Worm (Caenorhabditis elegans) whole organism, L1 larva: ENCODE results near the gene zipt-17.
A peak's percentile ranks its signal among the peaks of the same experiment; 100 is the strongest.

Source experiments
- Y116A8C.19 ChIP-seq: sonication (generic microtip); optimal IDR thresholded peaks from 2 replicates; lab custom pipeline; 2016; ENCODE audit warnings: missing compliant biosample characterization, missing genetic modification characterization, borderline replicate concordance
- alr-1 ChIP-seq: fragments of 200-800 bp; sonication (Bioruptor generic); optimal IDR thresholded peaks from 2 replicates; lab custom pipeline; 2018; ENCODE audit warnings: borderline replicate concordance, mild to moderate bottlenecking, missing genetic modification characterization, missing compliant biosample characterization
- blmp-1 ChIP-seq: fragments of 150-350 bp; optimal IDR thresholded peaks from 2 replicates; lab custom pipeline; 2014; ENCODE audit warnings: missing biosample characterization, missing genetic modification characterization
- ceh-8 ChIP-seq: fragments of 200-800 bp; sonication (Bioruptor generic); optimal IDR thresholded peaks from 2 replicates; lab custom pipeline; 2018; ENCODE audit warnings: mild to moderate bottlenecking, missing genetic modification characterization, moderate library complexity, missing compliant biosample characterization
- dpl-1 ChIP-seq, 3 experiments: fragments of 150-350 bp in 2 of 3; sonication (generic microtip) in 1 of 3; optimal IDR thresholded peaks; 2 replicates each; lab custom pipeline; 2014 to 2017; ENCODE audit warnings: missing biosample characterization in 3 of 3, missing genetic modification characterization in 3 of 3, missing genetic modification reagents in 3 of 3
- dsc-1 ChIP-seq: sonication (generic microtip); optimal IDR thresholded peaks from 2 replicates; lab custom pipeline; 2016; ENCODE audit warnings: mild to moderate bottlenecking, missing genetic modification characterization, missing compliant biosample characterization
- efl-1 ChIP-seq, 4 experiments: fragments of 150-350 bp; optimal IDR thresholded peaks in 3 of 4; peaks in 1 of 4; 1 replicate in 1 of 4; 2 replicates in 3 of 4; lab custom pipeline; 2014; ENCODE audit warnings: missing biosample characterization in 2 of 4, missing genetic modification characterization in 2 of 4, missing genetic modification reagents in 2 of 4
- egl-27 ChIP-seq, 2 experiments: fragments of 150-350 bp in 1 of 2; sonication (generic microtip); optimal IDR thresholded peaks; 3 replicates each; lab custom pipeline; 2017 to 2018; ENCODE audit warnings: missing biosample characterization in 2 of 2, missing genetic modification characterization in 2 of 2, missing genetic modification reagents in 2 of 2
- elt-2 ChIP-seq: sonication (generic microtip); optimal IDR thresholded peaks from 2 replicates; lab custom pipeline; 2016; ENCODE audit warnings: missing genetic modification characterization, mild to moderate bottlenecking, inconsistent platforms, missing compliant biosample characterization, missing genetic modification reagents
- elt-3 ChIP-seq, 6 experiments: fragments of 150-350 bp in 1 of 6; sonication (generic microtip); optimal IDR thresholded peaks; 2 replicates each; lab custom pipeline; 2017 to 2018; ENCODE audit warnings: missing biosample characterization in 6 of 6, missing genetic modification characterization in 6 of 6, inconsistent platforms in 1 of 6
- fkh-8 ChIP-seq: sonication (generic microtip); optimal IDR thresholded peaks from 2 replicates; lab custom pipeline; 2016; ENCODE audit warnings: mild to moderate bottlenecking, missing genetic modification characterization, missing compliant biosample characterization
- lin-15B ChIP-seq: fragments of 150-350 bp; sonication (generic microtip); optimal IDR thresholded peaks from 3 replicates; lab custom pipeline; 2014; ENCODE audit warnings: missing biosample characterization, missing genetic modification characterization
- lin-39 ChIP-seq: fragments of 150-350 bp; optimal IDR thresholded peaks from 2 replicates; lab custom pipeline; 2014; ENCODE audit warnings: missing biosample characterization, missing genetic modification reagents, missing genetic modification characterization
- lir-3 ChIP-seq: sonication (generic microtip); optimal IDR thresholded peaks from 2 replicates; lab custom pipeline; 2016; ENCODE audit warnings: mild to moderate bottlenecking, missing genetic modification characterization, moderate library complexity, missing compliant biosample characterization; ENCODE audit not compliant: poor library complexity
- nhr-12 ChIP-seq: sonication (generic microtip); optimal IDR thresholded peaks from 2 replicates; lab custom pipeline; 2017; ENCODE audit warnings: missing biosample characterization, missing genetic modification characterization
- nhr-20 ChIP-seq: sonication (generic microtip); optimal IDR thresholded peaks from 2 replicates; lab custom pipeline; 2016; ENCODE audit warnings: mild to moderate bottlenecking, missing genetic modification characterization, missing compliant biosample characterization
- nhr-71 ChIP-seq: sonication (generic microtip); optimal IDR thresholded peaks from 2 replicates; lab custom pipeline; 2016; ENCODE audit warnings: mild to moderate bottlenecking, missing genetic modification characterization, moderate library complexity, missing compliant biosample characterization
- nhr-76 ChIP-seq: sonication (generic microtip); optimal IDR thresholded peaks from 2 replicates; lab custom pipeline; 2017; ENCODE audit warnings: missing biosample characterization, missing genetic modification characterization
- nhr-85 ChIP-seq: sonication (generic microtip); peaks from one replicate; lab custom pipeline; 2016; ENCODE audit warnings: missing genetic modification characterization, inconsistent platforms, missing compliant biosample characterization
- pag-3 ChIP-seq: sonication (generic microtip); optimal IDR thresholded peaks from 2 replicates; lab custom pipeline; 2017; ENCODE audit warnings: missing genetic modification characterization, mild to moderate bottlenecking, missing compliant biosample characterization, antibody characterized with exemption, borderline replicate concordance; ENCODE audit not compliant: insufficient read depth
- pax-3 ChIP-seq: fragments of 200-800 bp; sonication (Bioruptor generic); optimal IDR thresholded peaks from 2 replicates; lab custom pipeline; 2018; ENCODE audit warnings: mild to moderate bottlenecking, missing genetic modification characterization, moderate library complexity, missing compliant biosample characterization
- pqm-1 ChIP-seq: sonication (generic microtip); optimal IDR thresholded peaks from 3 replicates; lab custom pipeline; 2017; ENCODE audit warnings: missing biosample characterization, missing genetic modification characterization
- sptf-1 ChIP-seq: fragments of 150-350 bp; optimal IDR thresholded peaks from 2 replicates; lab custom pipeline; 2014; ENCODE audit warnings: missing biosample characterization, missing genetic modification characterization
- tbx-2 ChIP-seq: sonication (generic microtip); optimal IDR thresholded peaks from 2 replicates; lab custom pipeline; 2016; ENCODE audit warnings: missing genetic modification characterization, missing compliant biosample characterization
- unc-30 ChIP-seq: sonication (generic microtip); optimal IDR thresholded peaks from 2 replicates; lab custom pipeline; 2017; ENCODE audit warnings: missing biosample characterization, missing genetic modification characterization
- unc-62 ChIP-seq: fragments of 150-350 bp; optimal IDR thresholded peaks from 2 replicates; lab custom pipeline; 2014; ENCODE audit warnings: missing biosample characterization, missing genetic modification reagents, missing genetic modification characterization
- vab-15 ChIP-seq: sonication (generic microtip); optimal IDR thresholded peaks from 2 replicates; lab custom pipeline; 2017; ENCODE audit warnings: missing genotype, mild to moderate bottlenecking, missing genetic modification characterization, missing compliant biosample characterization
- xbp-1 ChIP-seq: sonication (generic microtip); optimal IDR thresholded peaks from 2 replicates; lab custom pipeline; 2016; ENCODE audit warnings: missing genetic modification characterization, missing compliant biosample characterization
- zag-1 ChIP-seq: fragments of 150-350 bp; optimal IDR thresholded peaks from 2 replicates; lab custom pipeline; 2014; ENCODE audit warnings: missing biosample characterization, missing genetic modification characterization
- zip-4 ChIP-seq: fragments of 200-800 bp; sonication (Bioruptor generic); optimal IDR thresholded peaks from 2 replicates; lab custom pipeline; 2018; ENCODE audit warnings: mild to moderate bottlenecking, missing genetic modification characterization, moderate library complexity, missing compliant biosample characterization
- ztf-11 ChIP-seq, 2 experiments: sonication (generic microtip); optimal IDR thresholded peaks; 2 replicates each; lab custom pipeline; 2016 to 2017; ENCODE audit warnings: missing genetic modification characterization in 2 of 2, missing biosample characterization in 1 of 2, missing compliant biosample characterization in 1 of 2

zipt-17 gene

ce11 chrIV:17407025-17407424, 39.8 kb upstream of the zipt-17 start, which contains the start of gene T02D1.7:
Gene T02D1.7, minus strand, starts transcription at chrIV:17407125.
- TF ChIP-seq dsc-1 (tag; lab: Kevin White, UChicago) (no peak), pqm-1 (tag; lab: Kevin White, UChicago) (no peak), pax-3 (no peak)
- TF ChIP-seq, all 84 proteins: peak for 0

- TF ChIP-seq unc-62 (GFP tag; lab: Kevin White, UChicago) (no peak), dpl-1 (GFP tag; optimal IDR thresholded peaks at IDR 0.05; lab: Kevin White, UChicago) (no peak), nhr-71 (tag; lab: Kevin White, UChicago) (no peak), sptf-1 (tag; lab: Kevin White, UChicago) (no peak), tbx-2 (tag; lab: Kevin White, UChicago) (no peak), alr-1 (no peak), nhr-20 (peak; percentile 25), elt-2 (tag; lab: Kevin White, UChicago) (peak; percentile 64), blmp-1 (tag; lab: Kevin White, UChicago) (peak; percentile 11), pag-3 (tag; lab: Kevin White, UChicago) (no peak)
These were observed 38.9 kb upstream of the zipt-17 start for ce11 chrIV:17406119-17406518.

- TF ChIP-seq elt-2 (tag; lab: Kevin White, UChicago) (no peak), unc-30 (no peak), lin-15B (tag; lab: Kevin White, UChicago) (no peak), nhr-12 (no peak), egl-27 (tag; optimal IDR thresholded peaks at IDR 0.05; lab: Kevin White, UChicago) (no peak), nhr-71 (tag; lab: Kevin White, UChicago) (no peak), efl-1 (optimal IDR thresholded peaks at IDR 0.05; lab: Kevin White, UChicago) (no peak), efl-1 (GFP tag; optimal IDR thresholded peaks at IDR 0.05 in 1 of 2; lab: Kevin White, UChicago) (peak in 1 of 2 experiments; percentile 7)
These were observed 38.3 kb upstream of the zipt-17 start, which contains the start of gene pmp-4 for ce11 chrIV:17405530-17405929. Gene pmp-4, minus strand, starts transcription at chrIV:17405630.

ce11 chrIV:17399455-17399854, 32.3 kb upstream of the zipt-17 start, which contains the start of gene T02D1.4:
Gene T02D1.4, plus strand, starts transcription at chrIV:17399755.
- TF ChIP-seq pax-3 (peak; percentile 23), fkh-8 (tag; lab: Kevin White, UChicago) (peak; percentile 0), Y116A8C.19 (no peak)

ce11 chrIV:17395910-17396309, 28.7 kb upstream of the zipt-17 start, which contains the start of gene sru-15:
Gene sru-15, plus strand, starts transcription at chrIV:17396210.
- no peak for TF ChIP-seq lin-39
- no peak for TF ChIP-seq pax-3
- no peak for TF ChIP-seq nhr-20
- no peak for TF ChIP-seq nhr-76 (tag; lab: Kevin White, UChicago)
- TF ChIP-seq zag-1 (tag; lab: Kevin White, UChicago) = no peak
- TF ChIP-seq lir-3 (tag; lab: Kevin White, UChicago) = no peak
- TF ChIP-seq Y116A8C.19 = no peak
- TF ChIP-seq sptf-1 (tag; lab: Kevin White, UChicago) = no peak
- no peak for TF ChIP-seq vab-15 (tag; lab: Kevin White, UChicago)
- no peak for TF ChIP-seq nhr-85 (tag; lab: Kevin White, UChicago)
- TF ChIP-seq elt-3 (tag; optimal IDR thresholded peaks at IDR 0.05; lab: Kevin White, UChicago) = no peak
- no peak for TF ChIP-seq ztf-11 (tag; optimal IDR thresholded peaks at IDR 0.05; lab: Kevin White, UChicago)
- TF ChIP-seq ceh-8 (GFP tag; lab: Kevin White, UChicago) = no peak
- no peak for TF ChIP-seq xbp-1 (tag; lab: Kevin White, UChicago)

- TF ChIP-seq nhr-71 (tag; lab: Kevin White, UChicago) = peak; percentile 22
- TF ChIP-seq elt-2 (tag; lab: Kevin White, UChicago) = peak; percentile 55
- no peak for TF ChIP-seq zip-4
These were observed 20.3 kb upstream of the zipt-17 start, which contains the start of gene T02D1.8 for ce11 chrIV:17387442-17387967. Gene T02D1.8, minus strand, starts transcription at chrIV:17387492.
